Worm (Caenorhabditis elegans) whole organism, young adult: ENCODE data around the gene T09F5.1.

Experiments used
- B0035.1 ChIP-seq: sonication (generic microtip); optimal IDR thresholded peaks from 2 replicates; lab custom pipeline; 2016; ENCODE audit warnings: missing genetic modification characterization, mild to moderate bottlenecking, missing compliant biosample characterization, missing genotype, missing genetic modification reagents
- ama-1 ChIP-seq, 3 experiments: fragments of 150-350 bp in 1 of 3; sonication (generic microtip) in 2 of 3; optimal IDR thresholded peaks; 2 replicates each; lab custom pipeline; 2014 to 2018; ENCODE audit warnings: missing biosample characterization in 2 of 3, missing genetic modification characterization in 2 of 3, missing genetic modification reagents in 2 of 3
- dpl-1 ChIP-seq: fragments of 150-350 bp; optimal IDR thresholded peaks from 2 replicates; lab custom pipeline; 2014; ENCODE audit warnings: missing biosample characterization, missing genetic modification reagents, missing genetic modification characterization
- him-1 ChIP-seq: sonication (generic microtip); optimal IDR thresholded peaks from 2 replicates; lab custom pipeline; 2016; ENCODE audit warnings: missing genotype, missing genetic modification reagents, missing genetic modification characterization, missing compliant biosample characterization
- pha-4 ChIP-seq: fragments of 150-350 bp; sonication (generic microtip); optimal IDR thresholded peaks from 2 replicates; lab custom pipeline; 2014; ENCODE audit warnings: missing biosample characterization, missing genetic modification reagents, missing genetic modification characterization
- snpc-4 ChIP-seq, 5 experiments: fragments of 150-350 bp in 1 of 5; sonication (generic microtip) in 4 of 5; optimal IDR thresholded peaks; 2 replicates each; lab custom pipeline; 2014 to 2018; ENCODE audit warnings: missing genetic modification characterization in 5 of 5, missing biosample characterization in 3 of 5, antibody characterized with exemption in 2 of 5, mild to moderate bottlenecking in 2 of 5, missing compliant biosample characterization in 2 of 5, missing genotype in 2 of 5, moderate library complexity in 2 of 5, missing genetic modification reagents in 1 of 5
- unc-62 ChIP-seq: fragments of 150-350 bp; optimal IDR thresholded peaks from 2 replicates; lab custom pipeline; 2014; ENCODE audit warnings: missing biosample characterization, missing genetic modification reagents, missing genetic modification characterization
- zfh-2 ChIP-seq: fragments of 200-800 bp; sonication (Bioruptor generic); conservative IDR thresholded peaks from 2 replicates; pipeline ENCODE4 v1.3.6; 2022; ENCODE audit warnings: missing genetic modification reagents, missing genetic modification characterization, missing compliant biosample characterization
- ztf-3 ChIP-seq: fragments of 200-800 bp; sonication (Bioruptor generic); optimal IDR thresholded peaks from 2 replicates; lab custom pipeline; 2018; ENCODE audit warnings: mild to moderate bottlenecking, missing genetic modification characterization, missing compliant biosample characterization

DNA sequence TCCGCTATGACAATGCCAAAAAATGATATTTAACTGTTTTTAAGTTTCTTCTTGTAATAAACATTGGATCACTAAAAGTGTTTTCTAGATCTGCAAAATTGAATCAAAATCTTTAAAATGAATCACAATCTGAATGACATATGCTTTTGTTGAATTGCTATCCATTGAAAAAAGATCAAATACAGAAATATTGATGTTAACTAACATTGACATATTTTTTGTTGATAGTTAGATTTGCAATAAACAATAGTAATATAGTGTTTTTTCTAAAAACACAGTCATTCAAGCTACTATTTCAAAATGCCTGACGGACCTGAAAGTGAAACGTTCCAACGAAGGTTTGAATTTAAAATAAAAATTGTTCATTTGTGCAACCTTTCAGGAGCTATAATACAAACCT is 1.8 kb downstream of the T09F5.1 start, which contains the start of gene T09F5.2:
- no peak for TF ChIP-seq pha-4 (tag; lab: Kevin White, UChicago)
- no peak for TF ChIP-seq B0035.1 (tag; lab: Kevin White, UChicago)
- no peak for TF ChIP-seq ztf-3 (GFP tag; lab: Kevin White, UChicago)
- no peak for TF ChIP-seq ama-1 (optimal IDR thresholded peaks at IDR 0.05; lab: Kevin White, UChicago)
- TF ChIP-seq ama-1 (GFP tag; optimal IDR thresholded peaks at IDR 0.05; lab: Kevin White, UChicago), result no peak
- TF ChIP-seq snpc-4 (GFP tag; optimal IDR thresholded peaks at IDR 0.05; lab: Kevin White, UChicago), result no peak
- no peak for TF ChIP-seq snpc-4 (tag; optimal IDR thresholded peaks at IDR 0.05; lab: Kevin White, UChicago)
- TF ChIP-seq zfh-2 (GFP tag; lab: Robert Waterston, UW), result no peak
- no peak for TF ChIP-seq unc-62 (GFP tag; lab: Kevin White, UChicago)
- no peak for TF ChIP-seq him-1 (tag; lab: Kevin White, UChicago)
- no peak for TF ChIP-seq dpl-1
